Fruit fly (Drosophila melanogaster): ENCODE results near the gene CG17242.

CG17242 gene

DNA sequence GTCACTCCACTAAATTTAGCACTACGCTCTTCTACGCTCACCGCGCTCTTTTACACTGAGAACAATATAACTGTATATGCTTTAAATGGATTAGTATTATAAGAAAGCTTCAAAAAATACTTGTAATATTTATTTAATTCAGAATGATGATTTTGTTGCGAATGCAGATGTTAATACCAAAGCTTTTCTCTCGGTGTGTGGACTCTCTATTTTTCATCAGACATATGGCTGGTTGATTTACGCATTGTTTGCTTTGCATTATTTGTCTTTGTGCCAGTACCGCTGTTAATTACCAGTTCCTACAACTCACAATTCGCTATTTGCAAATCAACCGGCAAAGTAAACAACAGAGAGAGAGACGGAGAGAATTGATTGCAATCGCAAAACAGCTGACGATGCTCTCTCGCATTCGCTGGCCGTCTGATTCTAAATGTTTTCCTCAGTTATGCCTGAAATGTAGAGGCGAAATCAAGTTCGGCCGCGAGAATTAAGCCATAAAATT is 47.2 kb downstream of the CG17242 start (continued):
- TF ChIP-seq Mes4 (GFP tag; optimal IDR thresholded peaks at IDR 0.05) (peak; percentile 88), oc (tag; optimal IDR thresholded peaks at IDR 0.05) (peak; percentile 93), nerfin-2 (GFP tag; IDR thresholded peaks at IDR 0.05; ENCODE audit: partially characterized antibody) (no peak), CG9437 (GFP tag; optimal IDR thresholded peaks at IDR 0.05) (peak; percentile 93), Dip3 (GFP tag; optimal IDR thresholded peaks at IDR 0.05) (peak; percentile 96), CG13894 (tag; optimal IDR thresholded peaks at IDR 0.05) (peak; percentile 94), dmrt99B (tag; optimal IDR thresholded peaks at IDR 0.05) (peak; percentile 96), Bgb (GFP tag; IDR thresholded peaks at IDR 0.05; ENCODE audit: partially characterized antibody) (no peak), HHEX (GFP tag; optimal IDR thresholded peaks at IDR 0.05) (peak; percentile 95), ato (GFP tag; IDR thresholded peaks at IDR 0.05; ENCODE audit: partially characterized antibody) (no peak), chm (GFP tag; IDR thresholded peaks at IDR 0.05) (peak; percentile 98), CG1603 (tag; optimal IDR thresholded peaks at IDR 0.05) (peak; percentile 96), eve (GFP tag; optimal IDR thresholded peaks at IDR 0.05) (peak in 1 of 2 experiments; percentile 4), Spps (tag; optimal IDR thresholded peaks at IDR 0.05) (peak; percentile 85), CG3065 (GFP tag; optimal IDR thresholded peaks at IDR 0.05) (peak; percentile 84), CG4404 (GFP tag; IDR thresholded peaks at IDR 0.05) (peak; percentile 90), lilli (GFP tag; optimal IDR thresholded peaks at IDR 0.05) (peak; percentile 96), Blimp-1 (GFP tag; optimal IDR thresholded peaks at IDR 0.05) (peak; percentile 91), Dad (GFP tag; optimal IDR thresholded peaks at IDR 0.05) (peak; percentile 92), dan (GFP tag; IDR thresholded peaks at IDR 0.05) (peak; percentile 85), CG31365 (tag; optimal IDR thresholded peaks at IDR 0.05) (peak; percentile 86), CG10274 (GFP tag; optimal IDR thresholded peaks at IDR 0.05) (peak; percentile 83), dysf (GFP tag; IDR thresholded peaks at IDR 0.05) (peak; percentile 99), CG7786 (GFP tag; optimal IDR thresholded peaks at IDR 0.05) (peak; percentile 97), CG1602 (GFP tag; optimal IDR thresholded peaks at IDR 0.05) (peak; percentile 96), CG2120 (GFP tag; optimal IDR thresholded peaks at IDR 0.05) (peak; percentile 99), CG8281 (tag; optimal IDR thresholded peaks at IDR 0.05) (peak; percentile 81), B-H1 (GFP tag; IDR thresholded peaks at IDR 0.05) (peak; percentile 97), rib (GFP tag; IDR thresholded peaks at IDR 0.05) (peak; percentile 99), shn (GFP tag; optimal IDR thresholded peaks at IDR 0.05) (peak; percentile 94), jigr1 (GFP tag; IDR thresholded peaks at IDR 0.05) (peak; percentile 90), lab (GFP tag; optimal IDR thresholded peaks at IDR 0.05) (peak; percentile 97), tna (GFP tag; IDR thresholded peaks at IDR 0.05; ENCODE audit: partially characterized antibody) (no peak), ranshi (GFP tag; IDR thresholded peaks at IDR 0.05) (peak; percentile 97), bbx (GFP tag; IDR thresholded peaks at IDR 0.05; ENCODE audit: partially characterized antibody) (no peak), amos (GFP tag; IDR thresholded peaks at IDR 0.05; ENCODE audit: partially characterized antibody) (no peak), slp2 (GFP tag; optimal IDR thresholded peaks at IDR 0.05) (peak; percentile 90), CG12744 (GFP tag; optimal IDR thresholded peaks at IDR 0.05) (peak; percentile 93), CG2129 (GFP tag; IDR thresholded peaks at IDR 0.05; ENCODE audit: partially characterized antibody) (no peak), pfk (GFP tag; optimal IDR thresholded peaks at IDR 0.05) (no peak), nmo (GFP tag; optimal IDR thresholded peaks at IDR 0.05) (peak; percentile 95), CG30431 (GFP tag; optimal IDR thresholded peaks at IDR 0.05) (peak; percentile 91), cas (GFP tag; IDR thresholded peaks at IDR 0.05) (peak; percentile 95), nau (GFP tag; optimal IDR thresholded peaks at IDR 0.05) (peak; percentile 92), MBD-R2 (GFP tag; IDR thresholded peaks at IDR 0.05) (peak; percentile 96), Lim3 (GFP tag; IDR thresholded peaks at IDR 0.05) (peak; percentile 81), nerfin-1 (tag; optimal IDR thresholded peaks at IDR 0.05) (peak; percentile 88), corto (GFP tag; optimal IDR thresholded peaks at IDR 0.05) (peak; percentile 95), grn (GFP tag; optimal IDR thresholded peaks at IDR 0.05) (peak; percentile 86), CG18619 (GFP tag; optimal IDR thresholded peaks at IDR 0.05) (peak; percentile 95)

Data from whole organism, embryonic.